Worm (Caenorhabditis elegans) whole organism, early embryonic: ENCODE measurements around the gene nspg-11.

Experiments used
- B0310.2 ChIP-seq: sonication (generic microtip); optimal IDR thresholded peaks from 2 replicates; lab custom pipeline; 2016; ENCODE audit warnings: mild to moderate bottlenecking, missing genetic modification characterization, missing compliant biosample characterization
- aly-1 ChIP-seq: sonication (generic microtip); optimal IDR thresholded peaks from 2 replicates; lab custom pipeline; 2016; ENCODE audit warnings: missing genetic modification characterization, missing compliant biosample characterization
- ama-1 ChIP-seq: fragments of 150-350 bp; optimal IDR thresholded peaks from 2 replicates; lab custom pipeline; 2014
- ceh-36 ChIP-seq: sonication (generic microtip); optimal IDR thresholded peaks from 2 replicates; lab custom pipeline; 2016; ENCODE audit warnings: missing genetic modification characterization, inconsistent platforms, missing compliant biosample characterization
- hmbx-1 ChIP-seq: sonication (generic microtip); optimal IDR thresholded peaks from 2 replicates; lab custom pipeline; 2016; ENCODE audit warnings: mild to moderate bottlenecking, missing genetic modification characterization, missing compliant biosample characterization
- hmg-4 ChIP-seq: fragments of 200-800 bp; sonication (Bioruptor generic); optimal IDR thresholded peaks from 2 replicates; lab custom pipeline; 2018; ENCODE audit warnings: mild to moderate bottlenecking, missing genetic modification characterization, missing compliant biosample characterization
- hnd-1 ChIP-seq: sonication (generic microtip); optimal IDR thresholded peaks from 2 replicates; lab custom pipeline; 2016; ENCODE audit warnings: missing genetic modification characterization, missing compliant biosample characterization
- pes-1 ChIP-seq: fragments of 200-800 bp; sonication (Bioruptor generic); IDR thresholded peaks from 2 replicates; pipeline ENCODE4 v1.3.6; 2022; ENCODE audit warnings: missing genetic modification reagents, missing genetic modification characterization, missing compliant biosample characterization
- scrt-1 ChIP-seq: fragments of 200-800 bp; sonication (Bioruptor generic); IDR thresholded peaks from 2 replicates; pipeline ENCODE4 v1.3.6; 2022; ENCODE audit warnings: missing genetic modification characterization, missing compliant biosample characterization
- sea-1 ChIP-seq: fragments of 200-800 bp; sonication (Bioruptor generic); conservative IDR thresholded peaks from 2 replicates; pipeline ENCODE4 v1.3.6; 2022; ENCODE audit warnings: missing genetic modification characterization, missing compliant biosample characterization
- tbx-11 ChIP-seq: fragments of 200-800 bp; sonication (Bioruptor generic); IDR thresholded peaks from 2 replicates; pipeline ENCODE4 v1.3.6; 2022; ENCODE audit warnings: missing genetic modification characterization, missing compliant biosample characterization
- tbx-37 ChIP-seq: fragments of 200-800 bp; sonication (Bioruptor generic); conservative IDR thresholded peaks from 2 replicates; pipeline ENCODE4 v1.3.6; 2022; ENCODE audit warnings: missing genetic modification reagents, missing genetic modification characterization, missing compliant biosample characterization

DNA sequence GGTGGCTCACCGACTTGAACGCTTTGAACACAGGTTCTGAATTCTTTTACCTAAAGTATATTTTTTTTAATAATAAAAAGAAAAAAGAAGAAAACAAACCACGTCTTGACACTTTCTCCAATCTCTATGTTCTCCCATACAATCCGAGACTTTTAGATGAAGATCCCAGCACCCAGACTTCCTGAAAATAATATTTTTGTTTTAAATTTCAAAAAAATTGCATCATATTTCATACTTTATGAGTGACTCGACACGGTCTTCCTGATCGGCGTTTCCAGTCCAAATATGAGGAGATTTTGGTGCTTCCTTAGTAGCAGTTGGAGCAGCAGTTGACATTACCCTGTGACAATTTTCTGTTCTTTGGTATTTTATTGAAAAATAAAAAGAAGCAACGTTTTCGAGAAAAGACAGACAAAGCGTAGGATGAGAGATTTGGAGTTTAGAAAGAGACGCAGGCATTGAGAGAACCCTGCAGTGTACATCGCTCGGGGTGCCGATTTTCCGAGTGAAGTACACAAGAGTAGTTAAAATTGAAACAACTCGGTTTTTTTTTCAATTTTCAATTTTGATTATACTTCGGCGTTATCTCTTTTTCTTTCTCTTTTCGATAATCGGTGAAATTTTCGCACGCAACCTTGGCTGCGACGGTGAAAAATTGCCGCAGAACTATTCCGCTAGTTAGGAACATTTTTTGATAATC lies 11.8 kb upstream of the nspg-11 start, which contains the start of the genes coa-4 and T20D3.14:
- no peak for TF ChIP-seq ama-1 (lab: Kevin White, UChicago)
- no peak for TF ChIP-seq scrt-1
- TF ChIP-seq pes-1: no peak
- TF ChIP-seq sea-1 (GFP tag; lab: Robert Waterston, UW): no peak
- no peak for TF ChIP-seq ceh-36
- TF ChIP-seq hmg-4: no peak
- no peak for TF ChIP-seq tbx-37 (GFP tag; lab: Robert Waterston, UW)
- no peak for TF ChIP-seq B0310.2 (tag; lab: Kevin White, UChicago)
- no peak for TF ChIP-seq hmbx-1 (tag; lab: Kevin White, UChicago)
- no peak for TF ChIP-seq tbx-11 (GFP tag; lab: Robert Waterston, UW)
- no peak for TF ChIP-seq aly-1 (tag; lab: Kevin White, UChicago)
- no peak for TF ChIP-seq hnd-1 (tag; lab: Kevin White, UChicago)
